Worm (Caenorhabditis elegans) whole organism, late embryonic: Measurements from ENCODE around the gene F41G3.3.

ENCODE experiments used
- ama-1 ChIP-seq: fragments of 150-350 bp; optimal IDR thresholded peaks from 2 replicates; lab custom pipeline; 2014
- tbx-2 ChIP-seq: sonication (generic microtip); optimal IDR thresholded peaks from 2 replicates; lab custom pipeline; 2016; ENCODE audit warnings: missing genetic modification characterization, missing compliant biosample characterization

DNA sequence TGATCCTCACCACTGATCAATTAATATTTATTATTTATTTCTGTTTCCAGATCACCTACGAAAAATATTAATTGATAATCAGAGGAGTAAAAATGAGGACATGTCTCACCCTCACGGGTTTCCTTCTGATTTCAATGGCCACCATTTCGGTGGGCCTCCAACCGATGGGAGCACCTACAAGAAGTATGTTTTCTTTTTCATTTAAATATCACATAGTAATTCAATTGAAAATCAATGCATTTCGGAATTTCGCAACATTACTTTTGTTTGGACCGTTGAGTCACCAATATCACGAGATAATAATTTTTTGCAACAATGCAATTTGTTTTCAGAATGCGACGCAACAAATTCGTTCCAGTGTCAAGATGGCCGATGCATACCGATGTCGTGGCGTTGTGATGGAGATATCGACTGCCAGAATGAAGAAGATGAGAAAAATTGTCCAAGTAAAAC is 27.1 kb downstream of the F41G3.3 start, which contains the start of gene gldi-2:
- TF ChIP-seq tbx-2 (tag; lab: Kevin White, UChicago) (no peak), ama-1 (lab: Kevin White, UChicago) (no peak)
